Worm (Caenorhabditis elegans) whole organism, L4 larva: ENCODE results near the gene pat-6.
A peak's percentile ranks its signal among the peaks of the same experiment; 100 is the strongest.

Experiments used
- R02D3.7 ChIP-seq: fragments of 150-350 bp; sonication (generic microtip); optimal IDR thresholded peaks from 3 replicates; lab custom pipeline; 2014; ENCODE audit warnings: missing biosample characterization, missing genetic modification characterization
- lsy-2 ChIP-seq, 2 experiments: fragments of 150-350 bp in 1 of 2; sonication (generic microtip) in 1 of 2; optimal IDR thresholded peaks; 2 replicates each; lab custom pipeline; 2014 to 2017; ENCODE audit warnings: missing biosample characterization in 2 of 2, missing genetic modification characterization in 2 of 2

DNA sequence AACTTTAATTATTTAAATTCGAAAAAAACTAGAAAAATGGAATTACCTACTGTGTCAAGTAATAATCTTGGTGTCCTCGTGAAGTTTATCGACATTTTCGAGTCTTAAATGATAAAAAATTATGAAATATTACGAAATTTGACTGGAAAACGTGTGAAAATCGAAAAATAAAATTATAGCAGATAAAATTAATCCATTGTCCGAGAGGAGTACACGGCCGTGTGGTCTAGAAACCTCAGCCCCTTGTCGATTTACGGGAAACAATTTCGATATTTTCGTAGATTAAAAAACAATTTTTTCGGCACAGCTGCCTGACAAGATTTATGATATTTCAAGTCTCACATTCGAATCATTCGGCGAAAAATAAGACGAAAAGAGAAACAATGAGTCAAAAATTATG, 6.9 kb downstream of the pat-6 start, which contains the start of gene R02D3.8:
- peak in 1 of 2 experiments; percentile 63 for TF ChIP-seq lsy-2 (tag; optimal IDR thresholded peaks at IDR 0.05; lab: Kevin White, UChicago)
- peak; percentile 98 for TF ChIP-seq R02D3.7 (tag; lab: Kevin White, UChicago)
